5 worm cellular contexts compared by ENCODE assay signal in the genomic region with DNA sequence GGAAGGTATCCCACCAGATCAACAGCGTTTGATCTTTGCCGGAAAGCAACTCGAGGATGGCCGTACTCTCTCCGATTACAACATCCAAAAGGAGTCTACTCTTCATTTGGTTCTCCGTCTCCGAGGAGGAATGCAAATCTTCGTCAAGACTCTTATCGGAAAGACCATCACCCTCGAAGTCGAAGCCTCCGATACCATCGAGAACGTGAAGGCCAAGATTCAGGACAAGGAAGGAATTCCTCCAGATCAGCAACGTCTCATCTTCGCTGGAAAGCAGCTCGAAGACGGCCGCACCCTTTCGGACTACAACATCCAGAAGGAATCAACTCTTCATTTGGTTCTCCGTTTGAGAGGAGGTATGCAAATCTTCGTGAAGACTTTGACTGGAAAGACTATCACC.
TF ChIP-seq lines count a peak whose summit lies in the region.

No protein-coding gene starts in this region.

TF ChIP-seq in whole organism, L1 larva, 84 proteins besides CTCF, POLR2A, EP300 and RAD21:
- TF ChIP-seq efl-1 (optimal IDR thresholded peaks at IDR 0.05; lab: Kevin White, UChicago) (no peak), efl-1 (GFP tag; optimal IDR thresholded peaks at IDR 0.05 in 1 of 2; lab: Kevin White, UChicago) (no peak), nhr-85 (tag; lab: Kevin White, UChicago) (peak; percentile 63), lin-14 (GFP tag; optimal IDR thresholded peaks at IDR 0.05; lab: Kevin White, UChicago) (peak; percentile 5), sptf-1 (tag; optimal IDR thresholded peaks at IDR 0.05; lab: Kevin White, UChicago) (no peak), pqm-1 (tag; optimal IDR thresholded peaks at IDR 0.05; lab: Kevin White, UChicago) (no peak), ceh-8 (GFP tag; optimal IDR thresholded peaks at IDR 0.05; lab: Kevin White, UChicago) (no peak)

TF ChIP-seq in whole organism, L3 larva, 47 proteins besides CTCF, POLR2A, EP300 and RAD21:
- TF ChIP-seq ceh-16 (tag; optimal IDR thresholded peaks at IDR 0.05; lab: Kevin White, UChicago) = no peak
- peak; percentile 90 for TF ChIP-seq ama-1 (optimal IDR thresholded peaks at IDR 0.05; lab: Kevin White, UChicago)
- no peak for TF ChIP-seq nhr-77 (tag; optimal IDR thresholded peaks at IDR 0.05; lab: Kevin White, UChicago)
TF ChIP-seq in whole organism, L3 larva: peak in this region for 1.

TF ChIP-seq in whole organism, L4 larva, 104 proteins besides CTCF, POLR2A, EP300 and RAD21 (continues in another document):
- TF ChIP-seq fos-1 (tag; optimal IDR thresholded peaks at IDR 0.05; lab: Kevin White, UChicago) = no peak
- no peak for TF ChIP-seq snpc-4 (tag; optimal IDR thresholded peaks at IDR 0.05; lab: Kevin White, UChicago)
- 0 out of 2 replicates have a peak, but pooled peaks have one; percentile 10 for TF ChIP-seq set-16 (GFP tag; IDR thresholded peaks at IDR 0.05; lab: Robert Waterston, UW)
- no peak for TF ChIP-seq ztf-11 (tag; optimal IDR thresholded peaks at IDR 0.05; lab: Kevin White, UChicago)
- no peak for TF ChIP-seq lin-39 (tag; optimal IDR thresholded peaks at IDR 0.05; lab: Kevin White, UChicago)
- TF ChIP-seq zag-1 (tag; optimal IDR thresholded peaks at IDR 0.05; lab: Kevin White, UChicago) = no peak
- 0 out of 2 replicates have a peak, but pooled peaks have one; percentile 13 for TF ChIP-seq hmg-1.1 (GFP tag; IDR thresholded peaks at IDR 0.05; lab: Robert Waterston, UW)
- TF ChIP-seq lin-38 (GFP tag; IDR thresholded peaks at IDR 0.05; lab: Robert Waterston, UW) = no peak
- TF ChIP-seq nhr-6 (tag; optimal IDR thresholded peaks at IDR 0.05; lab: Kevin White, UChicago) = no peak
- 0 out of 2 replicates have a peak, but pooled peaks have one; percentile 6 for TF ChIP-seq ctbp-1 (GFP tag; IDR thresholded peaks at IDR 0.05; lab: Robert Waterston, UW)
- TF ChIP-seq fkh-10 (GFP tag; optimal IDR thresholded peaks at IDR 0.05; lab: Kevin White, UChicago) = no peak
- TF ChIP-seq pha-4 (GFP tag; IDR thresholded peaks at IDR 0.05; lab: Robert Waterston, UW) = peak; percentile 5; the same call in 1 of the 2 replicates
- no peak for TF ChIP-seq pha-4 (tag; optimal IDR thresholded peaks at IDR 0.05; lab: Kevin White, UChicago)
- no peak for TF ChIP-seq tag-97 (GFP tag; IDR thresholded peaks at IDR 0.05; lab: Robert Waterston, UW)
- TF ChIP-seq daf-8 (GFP tag; IDR thresholded peaks at IDR 0.05; lab: Robert Waterston, UW) = no peak
- TF ChIP-seq mxl-3 (GFP tag; optimal IDR thresholded peaks at IDR 0.05; lab: Kevin White, UChicago) = no peak
- TF ChIP-seq dmd-9 (GFP tag; IDR thresholded peaks at IDR 0.05; lab: Robert Waterston, UW) = no peak
- TF ChIP-seq lin-13 (GFP tag; optimal IDR thresholded peaks at IDR 0.05; lab: Kevin White, UChicago) = no peak
- no peak for TF ChIP-seq nhr-111 (GFP tag; optimal IDR thresholded peaks at IDR 0.05; lab: Kevin White, UChicago)
- TF ChIP-seq dve-1 (tag; optimal IDR thresholded peaks at IDR 0.05; lab: Kevin White, UChicago; ENCODE audit: insufficient read depth) = no peak
- TF ChIP-seq unc-130 (GFP tag; optimal IDR thresholded peaks at IDR 0.05; lab: Kevin White, UChicago) = no peak
- TF ChIP-seq nhr-25 (tag; optimal IDR thresholded peaks at IDR 0.05; lab: Kevin White, UChicago; ENCODE audit: borderline replicate concordance, insufficient read depth) = no peak
- no peak for TF ChIP-seq ceh-32 (tag; optimal IDR thresholded peaks at IDR 0.05; lab: Kevin White, UChicago; ENCODE audit: poor library complexity)
- no peak for TF ChIP-seq aha-1 (tag; lab: Kevin White, UChicago)
- TF ChIP-seq D1046.2 (GFP tag; IDR thresholded peaks at IDR 0.05; lab: Robert Waterston, UW) = no peak

TF ChIP-seq in whole organism, mixed stage, embryonic, 35 proteins besides CTCF, POLR2A, EP300 and RAD21:
- TF ChIP-seq ham-2 (GFP tag; optimal IDR thresholded peaks at IDR 0.05; lab: Kevin White, UChicago) = peak; percentile 42
- TF ChIP-seq elt-1 (tag; optimal IDR thresholded peaks at IDR 0.05; lab: Kevin White, UChicago; ENCODE audit: borderline replicate concordance, insufficient read depth) = peak; percentile 84
- no peak for TF ChIP-seq drap-1 (GFP tag; optimal IDR thresholded peaks at IDR 0.05; lab: Kevin White, UChicago)

TF ChIP-seq in whole organism, young adult, 124 proteins besides CTCF, POLR2A, EP300 and RAD21:
- TF ChIP-seq rpc-1 (optimal IDR thresholded peaks at IDR 0.05; lab: Kevin White, UChicago) (no peak), rpc-1 (tag; optimal IDR thresholded peaks at IDR 0.05; lab: Kevin White, UChicago) (no peak), ceh-40 (GFP tag; IDR thresholded peaks at IDR 0.05; lab: Robert Waterston, UW) (peak; percentile 49; the same call in 1 of the 2 replicates), ztf-18 (tag; optimal IDR thresholded peaks at IDR 0.05; lab: Kevin White, UChicago) (no peak), fkh-3 (tag; optimal IDR thresholded peaks at IDR 0.05; lab: Kevin White, UChicago) (no peak), F33H1.4 (GFP tag; IDR thresholded peaks at IDR 0.05; lab: Robert Waterston, UW) (no peak), tlf-1 (GFP tag; optimal IDR thresholded peaks at IDR 0.05; lab: Kevin White, UChicago) (no peak), B0261.1 (tag; optimal IDR thresholded peaks at IDR 0.05; lab: Kevin White, UChicago) (no peak), hmg-20 (GFP tag; IDR thresholded peaks at IDR 0.05; lab: Robert Waterston, UW) (no peak), K11D2.4 (GFP tag; IDR thresholded peaks at IDR 0.05; lab: Robert Waterston, UW) (no peak), snpc-1.3 (tag; optimal IDR thresholded peaks at IDR 0.05; lab: Kevin White, UChicago; ENCODE audit: insufficient read depth) (no peak), lin-26 (GFP tag; IDR thresholded peaks at IDR 0.05; lab: Robert Waterston, UW) (no peak), ceh-58 (GFP tag; IDR thresholded peaks at IDR 0.05; lab: Robert Waterston, UW) (no peak), rcor-1 (GFP tag; IDR thresholded peaks at IDR 0.05; lab: Robert Waterston, UW) (peak; percentile 21; the same call in 1 of the 2 replicates), mes-4 (tag; optimal IDR thresholded peaks at IDR 0.05; lab: Kevin White, UChicago) (no peak), tbx-9 (tag; optimal IDR thresholded peaks at IDR 0.05; lab: Kevin White, UChicago; ENCODE audit: borderline replicate concordance) (no peak), T26A5.8 (tag; optimal IDR thresholded peaks at IDR 0.05; lab: Kevin White, UChicago) (no peak), let-526 (GFP tag; IDR thresholded peaks at IDR 0.05; lab: Robert Waterston, UW) (0 out of 2 replicates have a peak, but pooled peaks have one; percentile 11), dox-1 (GFP tag; IDR thresholded peaks at IDR 0.05; lab: Robert Waterston, UW) (peak; percentile 34), ztf-3 (GFP tag; optimal IDR thresholded peaks at IDR 0.05; lab: Kevin White, UChicago) (no peak), ceh-79 (tag; optimal IDR thresholded peaks at IDR 0.05; lab: Kevin White, UChicago) (no peak), madf-8 (GFP tag; conservative IDR thresholded peaks at IDR 0.05; lab: Robert Waterston, UW) (no peak), C06A6.2 (GFP tag; conservative IDR thresholded peaks at IDR 0.05; lab: Robert Waterston, UW) (no peak), nfyb-1 (GFP tag; IDR thresholded peaks at IDR 0.05; lab: Robert Waterston, UW) (no peak), attf-5 (GFP tag; optimal IDR thresholded peaks at IDR 0.05; lab: Kevin White, UChicago) (no peak), lsy-27 (tag; optimal IDR thresholded peaks at IDR 0.05; lab: Kevin White, UChicago; ENCODE audit: borderline replicate concordance, insufficient read depth) (no peak), lin-35 (GFP tag; optimal IDR thresholded peaks at IDR 0.05; lab: Kevin White, UChicago) (peak in 1 of 3 experiments; percentile 51), unc-130 (GFP tag; optimal IDR thresholded peaks at IDR 0.05; lab: Kevin White, UChicago) (no peak), madf-3 (GFP tag; IDR thresholded peaks at IDR 0.05; lab: Robert Waterston, UW) (no peak), sea-2 (GFP tag; IDR thresholded peaks at IDR 0.05; lab: Robert Waterston, UW) (no peak), Y56A3A.18 (GFP tag; IDR thresholded peaks at IDR 0.05; lab: Robert Waterston, UW) (no peak), ceh-27 (GFP tag; optimal IDR thresholded peaks at IDR 0.05; lab: Kevin White, UChicago) (no peak), F22D6.2 (tag; optimal IDR thresholded peaks at IDR 0.05; lab: Kevin White, UChicago) (no peak), attf-3 (GFP tag; conservative IDR thresholded peaks at IDR 0.05; lab: Robert Waterston, UW) (no peak), nhr-120 (GFP tag; IDR thresholded peaks at IDR 0.05; lab: Robert Waterston, UW) (no peak), F55B11.4 (tag; optimal IDR thresholded peaks at IDR 0.05; lab: Kevin White, UChicago; ENCODE audit: borderline replicate concordance, insufficient read depth) (no peak), cebp-2 (GFP tag; IDR thresholded peaks at IDR 0.05; lab: Robert Waterston, UW) (no peak), madf-10 (tag; optimal IDR thresholded peaks at IDR 0.05; lab: Kevin White, UChicago) (no peak), dpl-1 (GFP tag; optimal IDR thresholded peaks at IDR 0.05; lab: Kevin White, UChicago) (no peak)
TF ChIP-seq in whole organism, young adult: peak in this region for 5.
